Worm (Caenorhabditis elegans): ENCODE data around the gene nhr-195.
A peak's percentile ranks its signal among the peaks of the same experiment; 100 is the strongest.
"Not testable (repeated sequence)": the region's sequence is repeated elsewhere in the genome, so short reads cannot be mapped to it uniquely, and the experiment has no call there.

The nhr-195 gene

DNA sequence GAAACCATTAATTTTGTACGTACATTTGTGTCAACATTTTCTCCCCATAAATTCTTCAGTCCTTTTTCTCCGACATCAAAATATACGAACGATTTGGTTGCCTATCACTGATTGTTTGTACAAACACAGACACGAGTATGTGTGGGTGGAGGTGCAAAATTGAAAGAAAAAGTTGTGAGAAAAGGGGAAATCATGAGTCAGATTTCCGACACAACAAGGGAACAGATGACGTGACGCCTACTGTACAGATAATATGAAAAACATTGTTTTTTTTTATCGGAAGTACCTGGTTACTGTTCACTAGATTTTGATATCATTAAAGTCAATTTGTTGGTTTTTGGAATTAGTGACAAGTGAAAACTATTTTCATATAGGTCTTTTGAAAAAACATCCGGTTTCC is 37.9 kb downstream of the nhr-195 start (continued):
- TF ChIP-seq ztf-3 (GFP tag; optimal IDR thresholded peaks at IDR 0.05) = no peak

DNA sequence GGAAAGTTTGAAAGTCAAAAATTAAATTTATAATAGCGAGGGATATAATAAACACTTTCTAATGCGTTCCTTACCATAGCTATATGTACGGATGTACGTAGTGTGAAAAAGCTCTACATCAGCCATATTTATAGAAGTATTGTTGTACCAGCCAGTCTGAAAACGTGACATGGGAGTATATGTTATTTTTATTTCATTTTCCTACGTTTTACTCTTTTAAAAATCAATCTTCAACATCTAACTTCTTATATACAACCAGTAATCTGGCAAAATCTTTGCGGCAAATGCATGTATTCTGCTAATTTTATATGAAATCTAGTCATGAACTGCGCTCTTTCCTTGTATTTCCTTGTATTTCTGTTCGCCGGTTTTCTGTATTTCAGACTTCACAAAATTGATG is 39.9 kb downstream of the nhr-195 start, which contains the start of gene H14N18.2:
H14N18.2 (plus strand) TSS at position 301 of the 400 bp plus-strand sequence.
- TF ChIP-seq F39B2.1 (GFP tag; IDR thresholded peaks at IDR 0.05) (no peak), ekl-4 (GFP tag; IDR thresholded peaks at IDR 0.05) (no peak), F33H1.4 (GFP tag; IDR thresholded peaks at IDR 0.05) (no peak), aptf-3 (GFP tag; IDR thresholded peaks at IDR 0.05) (no peak), efl-1 (GFP tag; optimal IDR thresholded peaks at IDR 0.05) (no peak), hmg-1.2 (GFP tag; IDR thresholded peaks at IDR 0.05) (no peak), rpc-1 (optimal IDR thresholded peaks at IDR 0.05) (no peak), rpc-1 (tag; optimal IDR thresholded peaks at IDR 0.05) (no peak), F49E8.2 (tag; optimal IDR thresholded peaks at IDR 0.05; ENCODE audit: insufficient read depth) (no peak)

DNA sequence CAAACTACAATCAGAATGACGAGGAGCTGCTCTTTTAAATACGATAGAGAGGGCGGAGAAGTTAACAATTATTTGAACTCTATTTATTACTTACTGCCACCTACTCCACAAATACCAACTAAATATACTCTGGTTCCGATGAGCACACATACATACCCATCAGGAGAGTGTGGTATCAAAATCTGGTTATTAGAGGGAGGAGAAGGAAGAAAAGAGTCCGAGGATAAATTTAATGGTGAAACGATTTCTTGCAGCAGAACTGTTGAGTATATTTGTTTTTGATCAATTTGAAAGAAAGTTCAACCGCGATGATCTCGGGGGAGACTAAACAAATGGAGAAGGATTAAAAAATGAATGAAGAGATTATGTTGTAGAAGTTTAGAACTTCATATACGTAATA is 43.2 kb downstream of the nhr-195 start, which contains the start of gene H14N18.4:
H14N18.4 (minus strand) TSS at position 12 of the 400 bp plus-strand sequence.
- TF ChIP-seq lag-1 (GFP tag; IDR thresholded peaks at IDR 0.05) (no peak), athp-1 (tag; optimal IDR thresholded peaks at IDR 0.05) (no peak), B0019.2 (GFP tag; conservative IDR thresholded peaks at IDR 0.05) (no peak), somi-1 (GFP tag; optimal IDR thresholded peaks at IDR 0.05) (no peak), lsl-1 (GFP tag; optimal IDR thresholded peaks at IDR 0.05) (no peak), F23B12.7 (tag; optimal IDR thresholded peaks at IDR 0.05; ENCODE audit: insufficient read depth) (no peak), nhr-80 (tag; optimal IDR thresholded peaks at IDR 0.05) (no peak), Y67H2A.10 (GFP tag; conservative IDR thresholded peaks at IDR 0.05) (no peak), ceh-27 (GFP tag; optimal IDR thresholded peaks at IDR 0.05) (no peak), hrde-1 (tag; optimal IDR thresholded peaks at IDR 0.05; ENCODE audit: borderline replicate concordance) (no peak), K12H6.12 (tag; optimal IDR thresholded peaks at IDR 0.05) (no peak)

- no peak for TF ChIP-seq madf-10 (tag; optimal IDR thresholded peaks at IDR 0.05)
- no peak for TF ChIP-seq hmg-20 (GFP tag; IDR thresholded peaks at IDR 0.05)
These were observed 44.5 kb downstream of the nhr-195 start for ce11 chrV:8927715-8928114.

DNA sequence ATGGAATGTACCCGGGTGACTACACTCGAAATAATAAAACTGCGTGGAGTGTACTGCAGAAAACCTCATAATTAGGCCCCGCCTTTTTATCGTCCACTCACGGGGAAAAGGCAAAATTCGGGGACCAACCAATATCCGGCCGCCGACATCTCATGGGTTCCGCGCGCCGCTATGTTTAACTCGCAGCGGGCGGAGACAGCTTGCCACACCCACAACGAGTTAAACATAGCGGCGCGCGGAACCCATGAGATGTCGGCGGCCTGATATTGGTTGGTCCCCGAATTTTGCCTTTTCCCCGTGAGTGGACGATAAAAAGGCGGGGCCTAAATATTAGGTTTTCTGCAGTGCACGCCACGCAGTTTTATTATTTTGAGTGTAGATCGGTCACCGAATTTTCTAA is 48.2 kb downstream of the nhr-195 start:
- not testable (repeated sequence) for TF ChIP-seq snpc-4 (GFP tag; optimal IDR thresholded peaks at IDR 0.05)
- TF ChIP-seq snpc-4 (tag; optimal IDR thresholded peaks at IDR 0.05) = peak in 3 of 4 experiments; percentile 2 to 92 (median 89)
- 0 out of 2 replicates have a peak, but pooled peaks have one; percentile 21 for TF ChIP-seq hmg-1.2 (GFP tag; IDR thresholded peaks at IDR 0.05)

DNA sequence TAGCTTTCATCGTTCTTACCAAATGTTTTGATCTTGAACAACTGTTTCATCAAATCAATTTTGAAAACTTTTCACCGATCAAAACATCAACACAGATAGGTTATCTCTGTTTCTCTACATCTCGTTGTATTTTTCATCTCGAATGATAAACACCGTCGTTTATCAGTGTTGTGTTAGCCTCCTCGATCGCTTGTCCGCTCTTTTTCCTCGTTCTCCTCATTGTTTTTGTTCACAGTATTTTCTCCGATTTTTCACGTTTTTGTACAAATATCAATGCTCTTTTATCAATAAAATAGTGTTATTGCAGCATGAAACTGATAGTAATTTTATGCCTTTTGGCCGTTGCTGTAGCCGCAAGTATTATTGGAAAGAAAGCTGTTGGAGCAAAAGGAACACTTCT is 49.4 kb downstream of the nhr-195 start, which contains the start of gene ttr-47:
ttr-47 (plus strand) TSS at position 308 of the 400 bp plus-strand sequence.
- TF ChIP-seq ceh-91 (GFP tag; IDR thresholded peaks at IDR 0.05) = no peak
- no peak for TF ChIP-seq aptf-3 (GFP tag; IDR thresholded peaks at IDR 0.05)
- no peak for TF ChIP-seq athp-1 (tag; optimal IDR thresholded peaks at IDR 0.05)
- TF ChIP-seq F52B5.7 (tag; optimal IDR thresholded peaks at IDR 0.05) = no peak
- TF ChIP-seq ztf-25 (GFP tag; IDR thresholded peaks at IDR 0.05) = no peak
- no peak for TF ChIP-seq Y56A3A.18 (GFP tag; IDR thresholded peaks at IDR 0.05)
- no peak for TF ChIP-seq gei-17 (GFP tag; optimal IDR thresholded peaks at IDR 0.05)
- TF ChIP-seq rpc-1 (optimal IDR thresholded peaks at IDR 0.05) = no peak
- no peak for TF ChIP-seq rpc-1 (tag; optimal IDR thresholded peaks at IDR 0.05)
- no peak for TF ChIP-seq F39B2.1 (GFP tag; IDR thresholded peaks at IDR 0.05)
- no peak for TF ChIP-seq ets-4 (GFP tag; optimal IDR thresholded peaks at IDR 0.05)
